Fruit fly (Drosophila melanogaster) whole organism, embryonic: ENCODE data around the gene Awh.

Source experiments
- CG10209 ChIP-seq: fragments of 200-800 bp; sonication (Bioruptor generic); optimal IDR thresholded peaks from 3 replicates; lab custom pipeline; 2017; ENCODE audit warnings: missing biosample characterization, mild to moderate bottlenecking, missing genetic modification characterization, missing genetic modification reagents
- CG10462 ChIP-seq: fragments of 200-800 bp; sonication (Bioruptor generic); optimal IDR thresholded peaks from 2 replicates; lab custom pipeline; 2016; ENCODE audit warnings: missing biosample characterization, missing genetic modification characterization
- CG11085 ChIP-seq: fragments of 200-800 bp; sonication (Bioruptor generic); IDR thresholded peaks from 2 replicates; pipeline ENCODE4 v1.3.6; 2022; ENCODE audit warnings: missing biosample characterization, missing genetic modification characterization
- CG11093 ChIP-seq: fragments of 200-800 bp; sonication (Bioruptor generic); IDR thresholded peaks from 3 replicates; pipeline ENCODE4 v1.3.6; 2022; ENCODE audit warnings: missing biosample characterization, missing genetic modification characterization
- CG11247 ChIP-seq: fragments of 200-800 bp; sonication (Bioruptor generic); IDR thresholded peaks from 2 replicates; pipeline ENCODE4 v1.3.6; 2022; ENCODE audit warnings: missing biosample characterization, missing genetic modification characterization
- CG12236 ChIP-seq: fragments of 200-800 bp; sonication (Bioruptor generic); optimal IDR thresholded peaks from 2 replicates; lab custom pipeline; 2016; ENCODE audit warnings: missing biosample characterization, missing genetic modification characterization
- CG13287 ChIP-seq: fragments of 200-800 bp; sonication (Bioruptor generic); IDR thresholded peaks from 2 replicates; pipeline ENCODE4 v1.3.6; 2022; ENCODE audit warnings: missing biosample characterization, missing genetic modification characterization; ENCODE audit not compliant: partially characterized antibody
- CG13296 ChIP-seq: fragments of 200-800 bp; sonication (Bioruptor generic); optimal IDR thresholded peaks from 3 replicates; lab custom pipeline; 2018; ENCODE audit warnings: missing biosample characterization, mild to moderate bottlenecking, missing genetic modification characterization
- CG14710 ChIP-seq: fragments of 200-800 bp; sonication (Bioruptor generic); optimal IDR thresholded peaks from 3 replicates; lab custom pipeline; 2019; ENCODE audit warnings: missing biosample characterization, mild to moderate bottlenecking, missing genetic modification characterization, moderate library complexity
- CG15696 ChIP-seq: fragments of 200-800 bp; sonication (Bioruptor generic); optimal IDR thresholded peaks from 2 replicates; lab custom pipeline; 2019; ENCODE audit warnings: missing biosample characterization, mild to moderate bottlenecking, missing genetic modification characterization, moderate library complexity
- CG1603 ChIP-seq: fragments of 200-800 bp; sonication (Bioruptor generic); optimal IDR thresholded peaks from 2 replicates; lab custom pipeline; 2019; ENCODE audit warnings: missing biosample characterization, mild to moderate bottlenecking, missing genetic modification characterization, moderate library complexity
- CG17328 ChIP-seq: fragments of 200-800 bp; sonication (Bioruptor generic); IDR thresholded peaks from 2 replicates; pipeline ENCODE4 v1.3.6; 2022; ENCODE audit warnings: missing biosample characterization, missing genetic modification characterization
- CG17361 ChIP-seq: fragments of 200-800 bp; sonication (Bioruptor generic); IDR thresholded peaks from 3 replicates; pipeline ENCODE4 v1.3.6; 2022; ENCODE audit warnings: missing biosample characterization, missing genetic modification characterization
- CG17568 ChIP-seq: fragments of 200-800 bp; sonication (Bioruptor generic); optimal IDR thresholded peaks from 2 replicates; lab custom pipeline; 2018; ENCODE audit warnings: missing biosample characterization, mild to moderate bottlenecking, missing genetic modification characterization, moderate library complexity
- CG17612 ChIP-seq: fragments of 200-800 bp; sonication (Bioruptor generic); IDR thresholded peaks from 2 replicates; pipeline ENCODE4 v1.3.6; 2022; ENCODE audit warnings: missing biosample characterization, missing genetic modification characterization
- CG2678 ChIP-seq: fragments of 200-800 bp; sonication (Bioruptor generic); optimal IDR thresholded peaks from 3 replicates; lab custom pipeline; 2019; ENCODE audit warnings: missing biosample characterization, mild to moderate bottlenecking, missing genetic modification characterization, moderate library complexity
- CG31388 ChIP-seq: fragments of 200-800 bp; sonication (Bioruptor generic); optimal IDR thresholded peaks from 2 replicates; lab custom pipeline; 2016; ENCODE audit warnings: missing biosample characterization, missing genetic modification characterization
- CG6854 ChIP-seq: fragments of 200-800 bp; sonication (Bioruptor generic); optimal IDR thresholded peaks from 3 replicates; lab custom pipeline; 2017; ENCODE audit warnings: missing biosample characterization, mild to moderate bottlenecking, missing genetic modification characterization
- CG7372 ChIP-seq: fragments of 200-800 bp; sonication (Bioruptor generic); IDR thresholded peaks from 2 replicates; pipeline ENCODE4 v1.3.6; 2022; ENCODE audit warnings: missing biosample characterization, missing genetic modification characterization
- CG7786 ChIP-seq: fragments of 200-800 bp; sonication (Bioruptor generic); optimal IDR thresholded peaks from 2 replicates; lab custom pipeline; 2016; ENCODE audit warnings: missing biosample characterization, missing genetic modification characterization
- CG9797 ChIP-seq: fragments of 200-800 bp; sonication (Bioruptor generic); optimal IDR thresholded peaks from 3 replicates; lab custom pipeline; 2018; ENCODE audit warnings: missing biosample characterization, mild to moderate bottlenecking, missing genetic modification characterization
- CG9876 ChIP-seq: fragments of 200-800 bp; sonication (Bioruptor generic); optimal IDR thresholded peaks from 2 replicates; lab custom pipeline; 2016; ENCODE audit warnings: missing biosample characterization, missing genetic modification characterization
- CG9932 ChIP-seq: fragments of 200-800 bp; sonication (Bioruptor generic); IDR thresholded peaks from 2 replicates; pipeline ENCODE4 v1.3.6; 2022; ENCODE audit warnings: missing biosample characterization, missing genetic modification characterization
- Camta ChIP-seq: fragments of 200-800 bp; sonication (Bioruptor generic); optimal IDR thresholded peaks from 2 replicates; lab custom pipeline; 2016; ENCODE audit warnings: missing biosample characterization, missing genetic modification characterization
- CrebB ChIP-seq: fragments of 200-800 bp; sonication (Bioruptor generic); optimal IDR thresholded peaks from 3 replicates; lab custom pipeline; 2018; ENCODE audit warnings: missing biosample characterization, mild to moderate bottlenecking, missing genetic modification characterization
- E2f1 ChIP-seq: fragments of 200-800 bp; sonication (Bioruptor generic); IDR thresholded peaks from 2 replicates; pipeline ENCODE4 v1.3.6; 2022; ENCODE audit warnings: missing biosample characterization, missing genetic modification characterization
- Eip74EF ChIP-seq, 2 experiments: fragments of 200-800 bp in 1 of 2; fragments of >200 bp in 1 of 2; sonication (Bioruptor generic) in 1 of 2; optimal IDR thresholded peaks; 2 replicates each; lab custom pipeline; 2017 to 2019; ENCODE audit warnings: missing biosample characterization in 2 of 2, missing genetic modification characterization in 2 of 2, mild to moderate bottlenecking in 1 of 2, moderate library complexity in 1 of 2
- HLH4C ChIP-seq: fragments of 200-800 bp; sonication (Bioruptor generic); IDR thresholded peaks from 3 replicates; pipeline ENCODE4 v1.3.6; 2022; ENCODE audit warnings: missing biosample characterization, missing genetic modification characterization; ENCODE audit not compliant: partially characterized antibody
- HmgZ ChIP-seq: fragments of 200-800 bp; sonication (Bioruptor generic); optimal IDR thresholded peaks from 2 replicates; lab custom pipeline; 2018; ENCODE audit warnings: missing biosample characterization, mild to moderate bottlenecking, missing genetic modification characterization
- Hr78 ChIP-seq, 2 experiments: fragments of 200-800 bp in 1 of 2; fragments of >200 bp in 1 of 2; sonication (Bioruptor generic) in 1 of 2; optimal IDR thresholded peaks; 2 replicates each; lab custom pipeline; 2017 to 2019; ENCODE audit warnings: missing biosample characterization in 2 of 2, missing genetic modification characterization in 2 of 2, mild to moderate bottlenecking in 1 of 2, moderate library complexity in 1 of 2
- Hsf ChIP-seq: fragments of 200-800 bp; sonication (Bioruptor generic); optimal IDR thresholded peaks from 3 replicates; lab custom pipeline; 2016; ENCODE audit warnings: missing biosample characterization, missing genetic modification characterization
- Ravus ChIP-seq: fragments of 200-800 bp; sonication (Bioruptor generic); IDR thresholded peaks from 2 replicates; pipeline ENCODE4 v1.3.6; 2022; ENCODE audit warnings: missing biosample characterization, missing genetic modification characterization
- Sry-β ChIP-seq: fragments of 200-800 bp; sonication (Bioruptor generic); optimal IDR thresholded peaks from 2 replicates; lab custom pipeline; 2018; ENCODE audit warnings: missing biosample characterization, mild to moderate bottlenecking, missing genetic modification characterization, moderate library complexity
- ac ChIP-seq: fragments of 200-800 bp; sonication (Bioruptor generic); optimal IDR thresholded peaks from 3 replicates; lab custom pipeline; 2017; ENCODE audit warnings: missing biosample characterization, mild to moderate bottlenecking, missing genetic modification characterization
- ara ChIP-seq: fragments of 200-800 bp; sonication (Bioruptor generic); IDR thresholded peaks from 2 replicates; pipeline ENCODE4 v1.3.6; 2022; ENCODE audit warnings: missing biosample characterization, missing genetic modification characterization
- bowl ChIP-seq: fragments of 200-800 bp; sonication (Bioruptor generic); IDR thresholded peaks from 2 replicates; pipeline ENCODE4 v1.3.6; 2022; ENCODE audit warnings: missing biosample characterization, missing genetic modification characterization
- emc ChIP-seq: fragments of 200-800 bp; sonication (Bioruptor generic); optimal IDR thresholded peaks from 2 replicates; lab custom pipeline; 2016; ENCODE audit warnings: missing biosample characterization, missing genetic modification characterization
- fu2 ChIP-seq: fragments of 200-800 bp; sonication (Bioruptor generic); optimal IDR thresholded peaks from 2 replicates; lab custom pipeline; 2016; ENCODE audit warnings: missing biosample characterization, missing genetic modification characterization
- gsb ChIP-seq: fragments of 200-800 bp; sonication (Bioruptor generic); IDR thresholded peaks from 2 replicates; pipeline ENCODE4 v1.3.6; 2022; ENCODE audit warnings: missing biosample characterization, missing genetic modification characterization
- gsb-n ChIP-seq: fragments of 200-800 bp; sonication (Bioruptor generic); optimal IDR thresholded peaks from 3 replicates; lab custom pipeline; 2018; ENCODE audit warnings: missing biosample characterization, mild to moderate bottlenecking, missing genetic modification characterization
- kni ChIP-seq: fragments of 200-800 bp; sonication (Bioruptor generic); optimal IDR thresholded peaks from 3 replicates; lab custom pipeline; 2017; ENCODE audit warnings: mild to moderate bottlenecking, missing biosample characterization, missing genetic modification reagents, missing genetic modification characterization
- mirr ChIP-seq: fragments of 200-800 bp; sonication (Bioruptor generic); optimal IDR thresholded peaks from 3 replicates; lab custom pipeline; 2018; ENCODE audit warnings: missing biosample characterization, mild to moderate bottlenecking, missing genetic modification characterization
- nom ChIP-seq: fragments of 200-800 bp; sonication (Bioruptor generic); optimal IDR thresholded peaks from 2 replicates; lab custom pipeline; 2017; ENCODE audit warnings: missing biosample characterization, missing genetic modification characterization, mild to moderate bottlenecking, moderate library complexity, missing genetic modification reagents
- odd ChIP-seq: fragments of 200-800 bp; sonication (Bioruptor generic); optimal IDR thresholded peaks from 2 replicates; lab custom pipeline; 2017; ENCODE audit warnings: missing biosample characterization, mild to moderate bottlenecking, missing genetic modification characterization
- pb ChIP-seq: fragments of 200-800 bp; sonication (Bioruptor generic); optimal IDR thresholded peaks from 3 replicates; lab custom pipeline; 2016; ENCODE audit warnings: missing biosample characterization, missing genetic modification characterization
- pros ChIP-seq: fragments of 200-800 bp; sonication (Bioruptor generic); optimal IDR thresholded peaks from 3 replicates; lab custom pipeline; 2019; ENCODE audit warnings: missing biosample characterization, mild to moderate bottlenecking, missing genetic modification characterization, moderate library complexity
- repo ChIP-seq: fragments of 200-800 bp; sonication (Bioruptor generic); optimal IDR thresholded peaks from 2 replicates; lab custom pipeline; 2016; ENCODE audit warnings: missing biosample characterization, missing genetic modification characterization
- row ChIP-seq: fragments of 200-800 bp; sonication (Bioruptor generic); IDR thresholded peaks from 3 replicates; pipeline ENCODE4 v1.3.6; 2022; ENCODE audit warnings: missing biosample characterization, missing genetic modification characterization
- ssp ChIP-seq: fragments of 200-800 bp; sonication (Bioruptor generic); IDR thresholded peaks from 2 replicates; pipeline ENCODE4 v1.3.6; 2022; ENCODE audit warnings: missing biosample characterization, missing genetic modification characterization
- tx ChIP-seq: fragments of 200-800 bp; sonication (Bioruptor generic); optimal IDR thresholded peaks from 2 replicates; lab custom pipeline; 2016; ENCODE audit warnings: missing biosample characterization, missing genetic modification characterization

The Awh gene

dm6 chr3L:3842981-3843701 lies 2.9 kb upstream of the Awh start:
- TF ChIP-seq CG9876 (no peak), odd (no peak), CG9797 (GFP tag; lab: Kevin White, UChicago) (no peak), bowl (GFP tag; lab: Robert Waterston, UW) (no peak), Sry-β (GFP tag; lab: Kevin White, UChicago) (no peak), CG13296 (GFP tag; lab: Kevin White, UChicago) (no peak), HmgZ (tag; lab: Kevin White, UChicago) (no peak), HLH4C (GFP tag; lab: Robert Waterston, UW) (no peak), CG10462 (GFP tag; lab: Kevin White, UChicago) (no peak), CG17361 (GFP tag; lab: Robert Waterston, UW) (no peak), ssp (GFP tag; lab: Robert Waterston, UW) (no peak), CG17612 (GFP tag; lab: Robert Waterston, UW) (no peak), Camta (GFP tag; lab: Kevin White, UChicago) (no peak), CG7786 (GFP tag; lab: Kevin White, UChicago) (no peak), ac (GFP tag; lab: Kevin White, UChicago) (no peak), CG11085 (no peak), CG2678 (tag; lab: Kevin White, UChicago) (no peak), pb (GFP tag; lab: Kevin White, UChicago) (no peak), E2f1 (GFP tag; lab: Robert Waterston, UW) (no peak), CG17328 (GFP tag; lab: Robert Waterston, UW) (0 out of 2 replicates have a peak, but pooled peaks have one; percentile 18), CrebB (no peak), CG17568 (GFP tag; lab: Kevin White, UChicago) (no peak), fu2 (no peak), kni (GFP tag; lab: Kevin White, UChicago) (peak; percentile 86), row (GFP tag; lab: Robert Waterston, UW) (peak; percentile 55; the same call in 2 of the 3 replicates), mirr (no peak), Hr78 (GFP tag; optimal IDR thresholded peaks at IDR 0.05; lab: Kevin White, UChicago) (no peak), CG14710 (tag; lab: Kevin White, UChicago) (peak; percentile 8), Eip74EF (GFP tag; optimal IDR thresholded peaks at IDR 0.05; lab: Kevin White, UChicago) (no peak), CG13287 (no peak), gsb (GFP tag; lab: Robert Waterston, UW) (no peak), CG1603 (no peak), emc (no peak), repo (GFP tag; lab: Kevin White, UChicago) (no peak), pros (GFP tag; lab: Kevin White, UChicago) (peak; percentile 39), CG11247 (GFP tag; lab: Robert Waterston, UW) (no peak), CG11093 (GFP tag; lab: Robert Waterston, UW) (no peak), gsb-n (tag; lab: Kevin White, UChicago) (peak; percentile 26), nom (no peak), ara (GFP tag; lab: Robert Waterston, UW) (no peak), Ravus (GFP tag; lab: Robert Waterston, UW) (no peak), CG12236 (GFP tag; lab: Kevin White, UChicago) (no peak), Hsf (GFP tag; lab: Kevin White, UChicago) (no peak), CG15696 (tag; lab: Kevin White, UChicago) (peak; percentile 65), CG10209 (GFP tag; lab: Kevin White, UChicago) (no peak), tx (GFP tag; lab: Kevin White, UChicago) (no peak), CG9932 (no peak), CG31388 (no peak), CG6854 (no peak), CG7372 (GFP tag; lab: Robert Waterston, UW) (no peak)
